Worm (Caenorhabditis elegans) whole organism, L4/young adult: Measurements from ENCODE around the gene ZC196.9.

Source experiments
- dao-5 ChIP-seq: sonication (generic microtip); optimal IDR thresholded peaks from 2 replicates; lab custom pipeline; 2016; ENCODE audit warnings: missing genotype, missing genetic modification characterization, moderate library complexity, missing compliant biosample characterization
- him-1 ChIP-seq: sonication (generic microtip); optimal IDR thresholded peaks from 2 replicates; lab custom pipeline; 2016; ENCODE audit warnings: missing genotype, missing genetic modification reagents, missing genetic modification characterization, missing compliant biosample characterization

DNA sequence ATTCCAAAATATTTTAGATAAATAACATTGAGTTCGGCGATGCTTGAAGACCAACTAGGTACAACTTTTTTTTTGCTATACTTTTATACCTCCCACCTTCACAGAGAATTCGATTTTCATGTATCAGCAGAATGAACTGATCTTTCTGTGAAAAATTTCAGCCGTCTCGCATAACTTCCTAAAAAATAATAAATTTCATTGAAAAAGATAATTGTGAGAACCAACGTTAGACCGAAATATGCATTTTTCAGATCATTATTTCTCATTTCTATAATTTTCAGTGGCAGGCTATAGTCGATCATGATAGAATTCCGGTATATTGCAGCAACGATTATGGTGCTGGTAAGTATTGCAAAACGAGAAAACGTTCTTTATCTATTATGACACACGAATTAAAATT, 44.6 kb upstream of the ZC196.9 start, which contains the start of gene srx-115:
- TF ChIP-seq him-1 (tag; lab: Kevin White, UChicago) (no peak), dao-5 (tag; lab: Kevin White, UChicago) (no peak)
